Worm (Caenorhabditis elegans): Measurements from ENCODE around the gene C48A7.16.

ce11 chrIV:7381754-7382153 lies 23.5 kb upstream of the C48A7.16 start, which contains the start of gene ptp-8:
- TF ChIP-seq ceh-82 (tag; optimal IDR thresholded peaks at IDR 0.05) (no peak), nhr-25 (tag; optimal IDR thresholded peaks at IDR 0.05) (no peak), unc-39 (tag; optimal IDR thresholded peaks at IDR 0.05) (no peak), ama-1 (optimal IDR thresholded peaks at IDR 0.05) (no peak), nhr-21 (tag; optimal IDR thresholded peaks at IDR 0.05) (no peak), R02D3.7 (tag; optimal IDR thresholded peaks at IDR 0.05) (no peak), ZK546.5 (tag; optimal IDR thresholded peaks at IDR 0.05) (no peak), lin-39 (tag; optimal IDR thresholded peaks at IDR 0.05) (no peak), snpc-4 (tag; optimal IDR thresholded peaks at IDR 0.05) (no peak), zag-1 (tag; optimal IDR thresholded peaks at IDR 0.05) (no peak), elt-1 (tag; optimal IDR thresholded peaks at IDR 0.05) (no peak), fos-1 (tag; optimal IDR thresholded peaks at IDR 0.05) (no peak), nhr-77 (tag; optimal IDR thresholded peaks at IDR 0.05) (no peak)
